Worm (Caenorhabditis elegans): ENCODE measurements around the gene srh-31.

The srh-31 gene

ce11 chrV:17706217-17706806, 810 bp upstream of the srh-31 start:
- TF ChIP-seq nhr-237 (tag; optimal IDR thresholded peaks at IDR 0.05) (no peak), rnt-1 (tag; optimal IDR thresholded peaks at IDR 0.05) (no peak), vab-15 (tag; optimal IDR thresholded peaks at IDR 0.05) (no peak), xbp-1 (tag; optimal IDR thresholded peaks at IDR 0.05) (no peak), swsn-7 (tag; optimal IDR thresholded peaks at IDR 0.05) (no peak), sup-37 (GFP tag; optimal IDR thresholded peaks at IDR 0.05) (no peak), tlp-1 (tag; optimal IDR thresholded peaks at IDR 0.05) (no peak), lin-35 (GFP tag; optimal IDR thresholded peaks at IDR 0.05) (no peak)

- TF ChIP-seq jun-1 (tag; optimal IDR thresholded peaks at IDR 0.05) = no peak
- TF ChIP-seq swsn-7 (tag; optimal IDR thresholded peaks at IDR 0.05) = no peak
- TF ChIP-seq nhr-19 (GFP tag; conservative IDR thresholded peaks at IDR 0.05) = no peak
- no peak for TF ChIP-seq zag-1 (tag; optimal IDR thresholded peaks at IDR 0.05)
- TF ChIP-seq nhr-28 (tag; optimal IDR thresholded peaks at IDR 0.05) = no peak
- TF ChIP-seq xbp-1 (tag; optimal IDR thresholded peaks at IDR 0.05) = no peak
- no peak for TF ChIP-seq sup-37 (GFP tag; optimal IDR thresholded peaks at IDR 0.05)
- no peak for TF ChIP-seq ama-1 (optimal IDR thresholded peaks at IDR 0.05)
- no peak for TF ChIP-seq tlp-1 (tag; optimal IDR thresholded peaks at IDR 0.05)
Observed at ce11 chrV:17712349-17712748, 5.2 kb downstream of the srh-31 start.

ce11 chrV:17714330-17714729, 7.2 kb downstream of the srh-31 start, which contains the start of gene twk-33:
Gene twk-33 (minus strand): TSS chrV:17714377.
- peak in 1 of 6 experiments; percentile 63 for TF ChIP-seq elt-3 (tag; optimal IDR thresholded peaks at IDR 0.05)
- TF ChIP-seq tlp-1 (tag; optimal IDR thresholded peaks at IDR 0.05) = peak; percentile 40
- peak; percentile 49 for TF ChIP-seq jun-1 (tag; optimal IDR thresholded peaks at IDR 0.05)
- peak; percentile 95 for TF ChIP-seq pqm-1 (tag; optimal IDR thresholded peaks at IDR 0.05)
- TF ChIP-seq unc-30 (tag; optimal IDR thresholded peaks at IDR 0.05) = no peak
- TF ChIP-seq zag-1 (tag; optimal IDR thresholded peaks at IDR 0.05) = no peak
- TF ChIP-seq elt-2 (tag; optimal IDR thresholded peaks at IDR 0.05) = peak; percentile 96

DNA sequence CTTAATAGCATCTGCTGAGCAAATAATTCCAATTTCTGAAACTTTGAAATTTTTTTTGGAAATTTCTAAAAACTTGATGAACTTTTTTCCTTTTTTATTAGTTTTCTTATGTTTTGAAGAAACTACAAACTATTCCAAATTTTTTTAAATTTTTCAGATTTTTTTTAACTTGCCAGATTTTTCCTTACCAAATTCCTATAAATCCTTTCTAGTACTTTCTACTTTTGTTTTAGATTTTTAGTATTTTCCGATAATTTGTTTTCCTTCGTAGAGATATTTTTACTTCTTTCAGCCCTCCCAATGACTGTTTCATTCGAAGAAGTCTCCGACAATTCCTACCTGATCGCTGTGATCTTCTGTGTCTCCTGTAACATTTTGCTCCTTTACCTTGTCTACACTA, 11.5 kb downstream of the srh-31 start, which contains the start of gene str-77:
Gene str-77 (plus strand): TSS at position 301 of the 400 bp plus-strand sequence.
- TF ChIP-seq alr-1 (tag; optimal IDR thresholded peaks at IDR 0.05; ENCODE audit: borderline replicate concordance) (no peak), lsy-2 (tag; optimal IDR thresholded peaks at IDR 0.05) (no peak), ztf-4 (tag; optimal IDR thresholded peaks at IDR 0.05) (no peak), pqm-1 (tag; optimal IDR thresholded peaks at IDR 0.05) (no peak), nhr-84 (tag; optimal IDR thresholded peaks at IDR 0.05) (no peak), vab-15 (tag; optimal IDR thresholded peaks at IDR 0.05) (no peak), nhr-11 (tag; optimal IDR thresholded peaks at IDR 0.05) (no peak), egl-13 (tag; optimal IDR thresholded peaks at IDR 0.05) (no peak)

DNA sequence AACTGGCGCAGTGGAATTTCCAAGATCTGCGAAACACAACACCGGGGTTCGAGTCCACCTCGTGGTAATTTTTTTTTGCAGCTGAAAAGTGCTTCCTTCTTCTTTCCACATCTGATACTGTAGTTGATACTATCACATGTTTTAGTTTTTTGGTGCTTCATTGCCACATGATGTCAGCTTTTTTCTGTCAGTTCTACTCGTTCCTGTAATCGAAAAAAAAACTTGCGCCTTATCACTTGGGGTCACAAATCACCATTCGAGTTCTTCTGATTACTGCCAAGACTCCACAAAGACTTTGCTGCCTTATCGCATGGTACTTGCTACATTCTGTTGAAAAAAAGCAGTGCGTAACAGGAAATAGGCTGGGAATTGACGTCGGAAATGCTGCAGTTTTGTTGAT, 14.6 kb downstream of the srh-31 start:
- TF ChIP-seq isw-1 (GFP tag; IDR thresholded peaks at IDR 0.05) (no peak), nhr-77 (tag; optimal IDR thresholded peaks at IDR 0.05) (no peak), nhr-84 (tag; optimal IDR thresholded peaks at IDR 0.05) (no peak), zip-4 (GFP tag; optimal IDR thresholded peaks at IDR 0.05) (no peak), lin-13 (GFP tag; optimal IDR thresholded peaks at IDR 0.05) (no peak), nhr-90 (tag; optimal IDR thresholded peaks at IDR 0.05; ENCODE audit: poor library complexity) (peak; percentile 5), rnt-1 (tag; optimal IDR thresholded peaks at IDR 0.05) (no peak), unc-62 (GFP tag; optimal IDR thresholded peaks at IDR 0.05) (no peak), hlh-17 (GFP tag; optimal IDR thresholded peaks at IDR 0.05; ENCODE audit: borderline replicate concordance) (no peak), lsy-2 (tag; optimal IDR thresholded peaks at IDR 0.05) (peak in 1 of 2 experiments; percentile 0), blmp-1 (tag; optimal IDR thresholded peaks at IDR 0.05) (no peak), alr-1 (tag; optimal IDR thresholded peaks at IDR 0.05; ENCODE audit: borderline replicate concordance) (no peak), ama-1 (optimal IDR thresholded peaks at IDR 0.05) (no peak), vab-15 (tag; optimal IDR thresholded peaks at IDR 0.05) (no peak), jun-1 (tag; optimal IDR thresholded peaks at IDR 0.05) (peak; percentile 50), nhr-28 (tag; optimal IDR thresholded peaks at IDR 0.05) (no peak), zag-1 (tag; optimal IDR thresholded peaks at IDR 0.05) (no peak), unc-130 (tag; optimal IDR thresholded peaks at IDR 0.05) (no peak), nhr-20 (tag; optimal IDR thresholded peaks at IDR 0.05) (peak; percentile 45), nhr-71 (tag; optimal IDR thresholded peaks at IDR 0.05) (no peak), xbp-1 (tag; optimal IDR thresholded peaks at IDR 0.05) (no peak), nhr-12 (tag; optimal IDR thresholded peaks at IDR 0.05) (no peak), nhr-47 (tag; optimal IDR thresholded peaks at IDR 0.05) (no peak), ztf-4 (tag; optimal IDR thresholded peaks at IDR 0.05) (no peak), swsn-7 (tag; optimal IDR thresholded peaks at IDR 0.05) (no peak), F16B12.6 (tag; optimal IDR thresholded peaks at IDR 0.05) (no peak), pqm-1 (tag; optimal IDR thresholded peaks at IDR 0.05) (peak; percentile 95), elt-2 (tag; optimal IDR thresholded peaks at IDR 0.05) (peak; percentile 98), sox-4 (tag; optimal IDR thresholded peaks at IDR 0.05) (no peak), irx-1 (tag; optimal IDR thresholded peaks at IDR 0.05) (no peak), lin-35 (GFP tag; optimal IDR thresholded peaks at IDR 0.05) (peak in 1 of 2 experiments; percentile 46), aly-2 (tag; optimal IDR thresholded peaks at IDR 0.05) (no peak), nhr-19 (GFP tag; conservative IDR thresholded peaks at IDR 0.05) (peak; percentile 18; the same call in 1 of the 2 replicates), fkh-10 (GFP tag; optimal IDR thresholded peaks at IDR 0.05) (no peak)

Measured in whole organism, L1 larva.